Fruit fly (Drosophila melanogaster): Measurements from ENCODE around the gene CG2930.

Gene CG2930

dm6 chrX:3838648-3839047 is 30.1 kb upstream of the CG2930 start (continued):
- TF ChIP-seq nerfin-1 (tag; optimal IDR thresholded peaks at IDR 0.05) (peak; percentile 74), eve (GFP tag; optimal IDR thresholded peaks at IDR 0.05) (peak in 1 of 2 experiments; percentile 92), fd64A (GFP tag; optimal IDR thresholded peaks at IDR 0.05) (peak; percentile 55), Oli (tag; optimal IDR thresholded peaks at IDR 0.05) (peak; percentile 81), mam (GFP tag; optimal IDR thresholded peaks at IDR 0.05) (peak; percentile 68), cas (GFP tag; IDR thresholded peaks at IDR 0.05) (peak; percentile 52; the same call in 1 of the 2 replicates), Hr78 (GFP tag; optimal IDR thresholded peaks at IDR 0.05) (peak in 1 of 2 experiments; percentile 42), CG15696 (tag; optimal IDR thresholded peaks at IDR 0.05) (peak; percentile 74), Nf-YA (GFP tag; IDR thresholded peaks at IDR 0.05) (0 out of 2 replicates have a peak, but pooled peaks have one; percentile 40), CG18011 (GFP tag; optimal IDR thresholded peaks at IDR 0.05) (peak; percentile 39), HHEX (GFP tag; optimal IDR thresholded peaks at IDR 0.05) (peak; percentile 82), CG17328 (GFP tag; IDR thresholded peaks at IDR 0.05) (peak; percentile 72), CG8281 (tag; optimal IDR thresholded peaks at IDR 0.05) (peak; percentile 50), ara (GFP tag; IDR thresholded peaks at IDR 0.05) (peak; percentile 77), Chrac-16 (GFP tag; optimal IDR thresholded peaks at IDR 0.05) (peak; percentile 77), Blimp-1 (GFP tag; optimal IDR thresholded peaks at IDR 0.05) (peak; percentile 71), chinmo (GFP tag; IDR thresholded peaks at IDR 0.05; ENCODE audit: partially characterized antibody) (0 out of 4 replicates have a peak, but pooled peaks have one; percentile 59), CG6683 (GFP tag; optimal IDR thresholded peaks at IDR 0.05) (peak; percentile 49), tin (GFP tag; optimal IDR thresholded peaks at IDR 0.05) (peak; percentile 82), Fer1 (GFP tag; optimal IDR thresholded peaks at IDR 0.05) (peak; percentile 80), H15 (GFP tag; IDR thresholded peaks at IDR 0.05) (peak; percentile 63; the same call in 2 of the 3 replicates), p53 (GFP tag; optimal IDR thresholded peaks at IDR 0.05) (no peak), run (tag; optimal IDR thresholded peaks at IDR 0.05) (peak; percentile 62), CkIIα-i1 (GFP tag; IDR thresholded peaks at IDR 0.05) (no peak), kah (GFP tag; optimal IDR thresholded peaks at IDR 0.05) (peak; percentile 66), CG17802 (tag; optimal IDR thresholded peaks at IDR 0.05) (peak; percentile 48), CG10543 (GFP tag; optimal IDR thresholded peaks at IDR 0.05) (peak; percentile 76), Tbp (GFP tag; optimal IDR thresholded peaks at IDR 0.05) (no peak), zfh1 (GFP tag; IDR thresholded peaks at IDR 0.05) (peak; percentile 79), CG18599 (GFP tag; optimal IDR thresholded peaks at IDR 0.05) (peak; percentile 79), zen (tag; optimal IDR thresholded peaks at IDR 0.05) (peak; percentile 65), Rx (GFP tag; IDR thresholded peaks at IDR 0.05) (peak; percentile 71), Hsf (GFP tag; optimal IDR thresholded peaks at IDR 0.05) (peak; percentile 81), CG30403 (GFP tag; optimal IDR thresholded peaks at IDR 0.05) (peak; percentile 79), gro (GFP tag; optimal IDR thresholded peaks at IDR 0.05) (peak; percentile 80), lov (optimal IDR thresholded peaks at IDR 0.05) (no peak), lov (GFP tag; IDR thresholded peaks at IDR 0.05) (peak; percentile 70; the same call in 2 of the 3 replicates), sens (GFP tag) (peak; percentile 96), jigr1 (GFP tag; IDR thresholded peaks at IDR 0.05) (peak; percentile 61; the same call in 1 of the 3 replicates), CG2889 (GFP tag; IDR thresholded peaks at IDR 0.05) (0 out of 3 replicates have a peak, but pooled peaks have one; percentile 19), esg (GFP tag; conservative IDR thresholded peaks at IDR 0.05) (peak; percentile 43; the same call in 1 of the 2 replicates), Lpt (GFP tag; optimal IDR thresholded peaks at IDR 0.05) (no peak), Lim3 (GFP tag; IDR thresholded peaks at IDR 0.05) (peak; percentile 34; the same call in 1 of the 2 replicates), salm (tag; optimal IDR thresholded peaks at IDR 0.05) (peak; percentile 71), CG17912 (GFP tag; optimal IDR thresholded peaks at IDR 0.05) (peak; percentile 51), CG2875 (GFP tag; optimal IDR thresholded peaks at IDR 0.05) (peak; percentile 72), D19B (GFP tag; optimal IDR thresholded peaks at IDR 0.05) (peak; percentile 45), sna (GFP tag; IDR thresholded peaks at IDR 0.05; ENCODE audit: partially characterized antibody) (no peak), Hmx (GFP tag; optimal IDR thresholded peaks at IDR 0.05) (peak; percentile 10), CG11456 (GFP tag; IDR thresholded peaks at IDR 0.05) (peak; percentile 78)

Measured in whole organism, embryonic.